Worm (Caenorhabditis elegans) whole organism, mixed stage, embryonic: ENCODE data around the gene tsp-4.
A peak's percentile ranks its signal among the peaks of the same experiment; 100 is the strongest.

Experiments used
- M03D4.4 ChIP-seq: sonication (generic microtip); optimal IDR thresholded peaks from 2 replicates; lab custom pipeline; 2017; ENCODE audit warnings: mild to moderate bottlenecking, missing genetic modification characterization, missing compliant biosample characterization
- bed-3 ChIP-seq: fragments of 200-800 bp; sonication (Bioruptor generic); optimal IDR thresholded peaks from 3 replicates; lab custom pipeline; 2018; ENCODE audit warnings: mild to moderate bottlenecking, missing genetic modification characterization, moderate library complexity, missing compliant biosample characterization
- blmp-1 ChIP-seq: fragments of 150-350 bp; optimal IDR thresholded peaks from 2 replicates; lab custom pipeline; 2014; ENCODE audit warnings: missing biosample characterization, missing genetic modification characterization
- ceh-39 ChIP-seq: fragments of 150-350 bp; optimal IDR thresholded peaks from 2 replicates; lab custom pipeline; 2014; ENCODE audit warnings: missing biosample characterization, missing genetic modification characterization
- ceh-43 ChIP-seq: fragments of 200-800 bp; sonication (Bioruptor generic); optimal IDR thresholded peaks from 2 replicates; lab custom pipeline; 2018; ENCODE audit warnings: mild to moderate bottlenecking, missing genetic modification characterization, moderate library complexity, missing compliant biosample characterization
- ceh-83 ChIP-seq: fragments of 200-800 bp; sonication (Bioruptor generic); optimal IDR thresholded peaks from 2 replicates; lab custom pipeline; 2018; ENCODE audit warnings: mild to moderate bottlenecking, missing genetic modification characterization, missing compliant biosample characterization
- ces-1 ChIP-seq: fragments of 150-350 bp; optimal IDR thresholded peaks from 2 replicates; lab custom pipeline; 2014; ENCODE audit warnings: missing biosample characterization, missing genetic modification reagents, missing genetic modification characterization
- cnd-1 ChIP-seq: fragments of 200-800 bp; sonication (Bioruptor generic); optimal IDR thresholded peaks from 2 replicates; lab custom pipeline; 2018; ENCODE audit warnings: mild to moderate bottlenecking, missing genetic modification characterization, missing compliant biosample characterization
- drap-1 ChIP-seq: fragments of 200-800 bp; sonication (Bioruptor generic); optimal IDR thresholded peaks from 3 replicates; lab custom pipeline; 2018; ENCODE audit warnings: mild to moderate bottlenecking, missing genetic modification characterization, missing compliant biosample characterization
- elt-1 ChIP-seq: sonication (generic microtip); optimal IDR thresholded peaks from 2 replicates; lab custom pipeline; 2017; ENCODE audit warnings: missing genetic modification characterization, mild to moderate bottlenecking, missing compliant biosample characterization, antibody characterized with exemption, moderate library complexity, borderline replicate concordance; ENCODE audit not compliant: insufficient read depth
- elt-3 ChIP-seq: fragments of 150-350 bp; optimal IDR thresholded peaks from 2 replicates; lab custom pipeline; 2014; ENCODE audit warnings: missing biosample characterization, missing genetic modification characterization
- flh-1 ChIP-seq: fragments of 200-800 bp; sonication (Bioruptor generic); optimal IDR thresholded peaks from 2 replicates; lab custom pipeline; 2018; ENCODE audit warnings: mild to moderate bottlenecking, missing genetic modification characterization, moderate library complexity, missing compliant biosample characterization
- ham-2 ChIP-seq: fragments of 200-800 bp; sonication (Bioruptor generic); optimal IDR thresholded peaks from 2 replicates; lab custom pipeline; 2018; ENCODE audit warnings: mild to moderate bottlenecking, missing genetic modification characterization, missing compliant biosample characterization
- hlh-1 ChIP-seq: fragments of 150-350 bp; optimal IDR thresholded peaks from 2 replicates; lab custom pipeline; 2014; ENCODE audit warnings: missing biosample characterization, missing genetic modification reagents, missing genetic modification characterization
- lin-13 ChIP-seq: fragments of 150-350 bp; optimal IDR thresholded peaks from 2 replicates; lab custom pipeline; 2014; ENCODE audit warnings: missing biosample characterization, missing genetic modification characterization
- lin-32 ChIP-seq: fragments of 200-800 bp; sonication (Bioruptor generic); optimal IDR thresholded peaks from 2 replicates; lab custom pipeline; 2018; ENCODE audit warnings: mild to moderate bottlenecking, missing genetic modification characterization, missing compliant biosample characterization
- lsy-2 ChIP-seq: fragments of 150-350 bp; optimal IDR thresholded peaks from 2 replicates; lab custom pipeline; 2014; ENCODE audit warnings: missing biosample characterization, missing genetic modification characterization
- mab-5 ChIP-seq: fragments of 150-350 bp; optimal IDR thresholded peaks from 2 replicates; lab custom pipeline; 2014; ENCODE audit warnings: missing biosample characterization, missing genetic modification characterization
- mep-1 ChIP-seq: fragments of 150-350 bp; optimal IDR thresholded peaks from 2 replicates; lab custom pipeline; 2017; ENCODE audit warnings: missing biosample characterization, missing genetic modification reagents, missing genetic modification characterization, inconsistent platforms
- mls-2 ChIP-seq: sonication (generic microtip); optimal IDR thresholded peaks from 2 replicates; lab custom pipeline; 2016; ENCODE audit warnings: mild to moderate bottlenecking, missing genetic modification characterization, moderate library complexity, missing compliant biosample characterization
- nhr-12 ChIP-seq: fragments of 150-350 bp; optimal IDR thresholded peaks from 2 replicates; lab custom pipeline; 2014; ENCODE audit warnings: missing biosample characterization, missing genetic modification characterization
- nhr-2 ChIP-seq: fragments of 150-350 bp; optimal IDR thresholded peaks from 2 replicates; lab custom pipeline; 2014; ENCODE audit warnings: missing biosample characterization, missing genetic modification characterization
- nhr-237 ChIP-seq: fragments of 150-350 bp; optimal IDR thresholded peaks from 2 replicates; lab custom pipeline; 2014; ENCODE audit warnings: missing biosample characterization, missing genetic modification characterization
- nhr-28 ChIP-seq: fragments of 150-350 bp; optimal IDR thresholded peaks from 2 replicates; lab custom pipeline; 2014; ENCODE audit warnings: missing biosample characterization, missing genetic modification characterization
- nhr-76 ChIP-seq: sonication (generic microtip); optimal IDR thresholded peaks from 2 replicates; lab custom pipeline; 2017; ENCODE audit warnings: missing biosample characterization, missing genetic modification characterization
- pha-4 ChIP-seq: fragments of 150-350 bp; optimal IDR thresholded peaks from 2 replicates; lab custom pipeline; 2018; ENCODE audit warnings: missing biosample characterization, missing genetic modification reagents, missing genetic modification characterization
- sem-2 ChIP-seq: fragments of 200-800 bp; sonication (Bioruptor generic); optimal IDR thresholded peaks from 2 replicates; lab custom pipeline; 2018; ENCODE audit warnings: mild to moderate bottlenecking, missing genetic modification characterization, missing compliant biosample characterization
- snpc-4 ChIP-seq: fragments of 150-350 bp; optimal IDR thresholded peaks from 2 replicates; lab custom pipeline; 2014; ENCODE audit warnings: missing biosample characterization, missing genetic modification characterization
- sptf-1 ChIP-seq: sonication (generic microtip); optimal IDR thresholded peaks from 2 replicates; lab custom pipeline; 2017; ENCODE audit warnings: mild to moderate bottlenecking, missing genetic modification characterization, moderate library complexity, missing compliant biosample characterization
- tbx-8 ChIP-seq: fragments of 200-800 bp; sonication (Bioruptor generic); optimal IDR thresholded peaks from 2 replicates; lab custom pipeline; 2018; ENCODE audit warnings: mild to moderate bottlenecking, missing genetic modification characterization, moderate library complexity, missing compliant biosample characterization
- unc-120 ChIP-seq: sonication (generic microtip); optimal IDR thresholded peaks from 2 replicates; lab custom pipeline; 2017; ENCODE audit warnings: missing genetic modification characterization, missing compliant biosample characterization; ENCODE audit not compliant: poor library complexity, severe bottlenecking
- unc-39 ChIP-seq: fragments of 150-350 bp; optimal IDR thresholded peaks from 2 replicates; lab custom pipeline; 2014; ENCODE audit warnings: missing biosample characterization, missing genetic modification characterization
- unc-62 ChIP-seq: fragments of 150-350 bp; optimal IDR thresholded peaks from 2 replicates; lab custom pipeline; 2014; ENCODE audit warnings: missing biosample characterization, missing genetic modification reagents, missing genetic modification characterization
- zip-8 ChIP-seq: fragments of 150-350 bp; optimal IDR thresholded peaks from 2 replicates; lab custom pipeline; 2014; ENCODE audit warnings: missing biosample characterization, missing genetic modification characterization
- ztf-11 ChIP-seq: fragments of 150-350 bp; optimal IDR thresholded peaks from 2 replicates; lab custom pipeline; 2014; ENCODE audit warnings: missing biosample characterization, missing genetic modification characterization

Gene tsp-4

DNA sequence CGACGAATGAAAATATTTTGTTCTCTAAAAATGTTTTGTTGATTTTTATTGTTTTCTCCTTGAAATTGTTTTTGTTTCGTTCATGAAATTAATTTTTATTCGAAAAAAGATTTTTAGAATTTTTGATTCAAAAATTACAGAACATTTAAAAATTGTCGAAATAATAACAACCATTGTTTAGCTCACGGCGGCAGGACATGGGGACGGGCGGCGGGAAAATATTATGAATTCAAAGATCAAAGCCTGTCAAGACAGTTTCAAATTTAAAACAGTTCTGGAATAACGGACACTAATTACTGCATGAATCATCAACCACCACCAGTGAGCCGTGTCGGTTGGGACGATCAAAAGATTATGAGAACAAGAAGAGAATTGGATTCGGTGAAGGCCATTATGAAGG is 40.5 kb upstream of the tsp-4 start, which contains the start of gene snb-7:
Gene snb-7 (plus strand): TSS at position 301 of the 400 bp plus-strand sequence.
- no peak for TF ChIP-seq mls-2
- TF ChIP-seq nhr-12 (tag; lab: Kevin White, UChicago), result no peak

DNA sequence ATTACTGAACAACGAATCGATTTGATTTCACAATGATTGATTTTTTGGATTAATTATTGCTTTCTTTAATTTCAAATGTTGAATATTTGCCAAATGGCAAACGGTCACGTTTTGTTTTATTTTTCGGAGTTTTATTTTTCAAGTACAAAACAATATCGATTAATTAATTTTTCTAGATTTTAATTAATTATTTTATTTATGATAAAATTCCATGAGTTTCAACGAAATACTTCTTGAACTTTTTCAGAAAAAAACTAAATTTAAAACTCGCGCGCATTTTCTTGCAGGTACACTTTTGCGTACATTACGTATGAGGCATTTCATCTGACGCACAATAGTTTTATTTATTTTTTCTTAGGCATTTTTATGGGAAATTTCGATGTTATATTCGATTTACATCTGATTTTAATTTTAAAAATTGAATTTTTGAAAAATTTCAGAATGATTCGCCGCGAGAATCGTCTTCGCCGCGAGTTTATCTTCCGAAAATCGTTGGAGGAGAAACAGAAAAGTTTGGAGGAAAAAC is 38.9 kb upstream of the tsp-4 start, which contains the start of the genes ZK795.2 and ZK795.3:
Gene ZK795.2 (minus strand): TSS at position 51 of the 526 bp plus-strand sequence.
Gene ZK795.3 (plus strand): TSS at position 441 of the 526 bp plus-strand sequence.
- TF ChIP-seq elt-3 (tag; lab: Kevin White, UChicago) (no peak), elt-1 (tag; lab: Kevin White, UChicago) (no peak), pha-4 (tag; lab: Kevin White, UChicago) (peak; percentile 15), unc-39 (no peak), ces-1 (GFP tag; lab: Kevin White, UChicago) (peak; percentile 53), zip-8 (tag; lab: Kevin White, UChicago) (no peak), ceh-39 (no peak), lsy-2 (peak; percentile 64), ztf-11 (tag; lab: Kevin White, UChicago) (no peak), ceh-83 (GFP tag; lab: Kevin White, UChicago) (no peak), tbx-8 (GFP tag; lab: Kevin White, UChicago) (no peak), flh-1 (no peak), nhr-2 (tag; lab: Kevin White, UChicago) (no peak), blmp-1 (tag; lab: Kevin White, UChicago) (no peak), cnd-1 (tag; lab: Kevin White, UChicago) (no peak), lin-13 (tag; lab: Kevin White, UChicago) (no peak), snpc-4 (tag; lab: Kevin White, UChicago) (no peak), nhr-12 (tag; lab: Kevin White, UChicago) (no peak), lin-32 (GFP tag; lab: Kevin White, UChicago) (no peak), hlh-1 (tag; lab: Kevin White, UChicago) (peak; percentile 0), ceh-43 (GFP tag; lab: Kevin White, UChicago) (no peak), sem-2 (no peak), mls-2 (no peak), nhr-237 (tag; lab: Kevin White, UChicago) (peak; percentile 45), ham-2 (no peak), mep-1 (tag; lab: Kevin White, UChicago) (no peak), mab-5 (tag; lab: Kevin White, UChicago) (no peak), nhr-28 (tag; lab: Kevin White, UChicago) (no peak), bed-3 (no peak), unc-120 (tag; lab: Kevin White, UChicago) (no peak), sptf-1 (tag; lab: Kevin White, UChicago) (no peak), nhr-76 (no peak), unc-62 (GFP tag; lab: Kevin White, UChicago) (no peak), M03D4.4 (no peak), drap-1 (GFP tag; lab: Kevin White, UChicago) (no peak)

DNA sequence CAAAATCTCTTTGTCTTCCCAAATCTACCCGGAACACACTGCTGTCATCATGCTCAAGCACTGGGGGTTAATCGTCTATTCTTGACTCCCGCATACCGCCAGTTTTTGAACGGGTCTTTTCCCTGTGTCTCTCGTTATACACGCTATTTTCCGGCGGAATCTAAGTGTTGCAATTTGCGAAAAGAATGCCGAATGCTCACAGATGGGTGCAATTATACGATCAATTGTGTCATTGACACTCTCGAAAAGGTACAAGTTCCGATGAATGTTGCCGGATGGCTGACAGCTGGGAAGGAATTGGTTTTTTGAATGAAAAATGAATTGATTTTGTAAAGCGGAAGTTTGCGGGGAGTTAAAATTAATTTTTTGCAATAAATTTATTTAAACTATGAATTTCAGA is 31.9 kb upstream of the tsp-4 start:
- TF ChIP-seq nhr-2 (tag; lab: Kevin White, UChicago) (peak; percentile 92), nhr-28 (tag; lab: Kevin White, UChicago) (no peak), ces-1 (GFP tag; lab: Kevin White, UChicago) (no peak), lin-32 (GFP tag; lab: Kevin White, UChicago) (peak; percentile 91), ham-2 (no peak), nhr-76 (no peak), blmp-1 (tag; lab: Kevin White, UChicago) (no peak)
- TF ChIP-seq, all 35 proteins: peak for 2

DNA sequence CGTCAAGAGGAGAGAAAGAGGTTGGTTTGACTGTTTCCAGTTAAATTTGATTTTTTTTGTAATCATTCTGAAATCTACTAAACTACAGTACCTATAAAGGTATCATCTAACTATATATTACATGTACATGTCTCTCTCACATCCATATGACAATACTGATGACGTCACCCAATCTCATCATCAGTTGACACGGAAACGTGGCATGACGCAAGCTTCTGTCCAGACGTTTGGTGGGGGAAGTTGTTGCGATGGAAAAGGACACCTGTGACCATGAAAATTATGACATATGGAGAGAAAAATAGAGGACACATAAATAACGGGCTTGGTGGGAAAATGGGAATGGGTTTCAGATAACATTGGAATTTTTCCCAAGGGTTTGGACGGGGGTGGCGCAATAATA is 29.0 kb upstream of the tsp-4 start:
- peak; percentile 43 for TF ChIP-seq lin-32 (GFP tag; lab: Kevin White, UChicago)
- no peak for TF ChIP-seq ceh-39
- no peak for TF ChIP-seq snpc-4 (tag; lab: Kevin White, UChicago)
- TF ChIP-seq tbx-8 (GFP tag; lab: Kevin White, UChicago), result no peak
- TF ChIP-seq nhr-2 (tag; lab: Kevin White, UChicago), result peak; percentile 87
- peak; percentile 46 for TF ChIP-seq unc-62 (GFP tag; lab: Kevin White, UChicago)
- TF ChIP-seq cnd-1 (tag; lab: Kevin White, UChicago), result peak; percentile 49
- peak; percentile 97 for TF ChIP-seq zip-8 (tag; lab: Kevin White, UChicago)
- TF ChIP-seq, all 35 proteins: peak for 5
